Worm (Caenorhabditis elegans): ENCODE data around the gene F56C3.1.

The F56C3.1 gene

ce11 chrX:1389382-1389983, 2.4 kb downstream of the F56C3.1 start (continued):
- TF ChIP-seq nhr-237 (tag; optimal IDR thresholded peaks at IDR 0.05) (peak; percentile 83), isw-1 (GFP tag; IDR thresholded peaks at IDR 0.05) (peak; percentile 33), lin-39 (tag; optimal IDR thresholded peaks at IDR 0.05) (peak; percentile 94), pax-3 (tag; optimal IDR thresholded peaks at IDR 0.05) (peak; percentile 81), hlh-17 (GFP tag; optimal IDR thresholded peaks at IDR 0.05; ENCODE audit: borderline replicate concordance) (no peak), fos-1 (tag; optimal IDR thresholded peaks at IDR 0.05) (peak; percentile 91), zip-4 (GFP tag; optimal IDR thresholded peaks at IDR 0.05) (peak; percentile 79), ces-1 (GFP tag; optimal IDR thresholded peaks at IDR 0.05) (no peak), nhr-76 (tag; optimal IDR thresholded peaks at IDR 0.05) (no peak), fkh-10 (GFP tag; optimal IDR thresholded peaks at IDR 0.05) (peak; percentile 97), nhr-90 (tag; optimal IDR thresholded peaks at IDR 0.05; ENCODE audit: poor library complexity) (peak; percentile 94), nhr-71 (tag; optimal IDR thresholded peaks at IDR 0.05) (peak; percentile 91), efl-1 (optimal IDR thresholded peaks at IDR 0.05) (peak; percentile 68), efl-1 (GFP tag; optimal IDR thresholded peaks at IDR 0.05 in 1 of 2) (peak; percentile 1 to 92), vab-15 (tag; optimal IDR thresholded peaks at IDR 0.05) (peak; percentile 89), aly-2 (tag; optimal IDR thresholded peaks at IDR 0.05) (peak; percentile 74), nhr-19 (GFP tag; conservative IDR thresholded peaks at IDR 0.05) (peak; percentile 91), lin-35 (GFP tag; optimal IDR thresholded peaks at IDR 0.05) (peak; percentile 55 to 83), ceh-63 (GFP tag; optimal IDR thresholded peaks at IDR 0.05) (no peak), pqm-1 (tag; optimal IDR thresholded peaks at IDR 0.05) (no peak), pag-3 (tag; optimal IDR thresholded peaks at IDR 0.05; ENCODE audit: borderline replicate concordance, insufficient read depth) (no peak), elt-3 (tag; optimal IDR thresholded peaks at IDR 0.05) (peak in 4 of 6 experiments; percentile 46 to 94 (median 68)), irx-1 (tag; optimal IDR thresholded peaks at IDR 0.05) (peak; percentile 86), nhr-12 (tag; optimal IDR thresholded peaks at IDR 0.05) (no peak), sup-37 (GFP tag; optimal IDR thresholded peaks at IDR 0.05) (peak; percentile 65), fkh-4 (tag; optimal IDR thresholded peaks at IDR 0.05; ENCODE audit: borderline replicate concordance) (peak; percentile 84), nhr-28 (tag; optimal IDR thresholded peaks at IDR 0.05) (peak; percentile 18), C34B4.2 (tag; optimal IDR thresholded peaks at IDR 0.05) (no peak), fkh-8 (tag; optimal IDR thresholded peaks at IDR 0.05) (peak; percentile 93), egl-27 (tag; optimal IDR thresholded peaks at IDR 0.05) (peak in 1 of 2 experiments; percentile 49), lin-14 (GFP tag; optimal IDR thresholded peaks at IDR 0.05) (peak; percentile 82), ceh-88 (GFP tag; IDR thresholded peaks at IDR 0.05) (peak; percentile 87), egl-13 (tag; optimal IDR thresholded peaks at IDR 0.05) (peak; percentile 79), nhr-85 (tag) (peak; percentile 87), snpc-4 (tag; optimal IDR thresholded peaks at IDR 0.05) (peak; percentile 69), alr-1 (tag; optimal IDR thresholded peaks at IDR 0.05; ENCODE audit: borderline replicate concordance) (no peak), skn-1 (tag; optimal IDR thresholded peaks at IDR 0.05) (peak; percentile 98), unc-130 (tag; optimal IDR thresholded peaks at IDR 0.05) (no peak)

DNA sequence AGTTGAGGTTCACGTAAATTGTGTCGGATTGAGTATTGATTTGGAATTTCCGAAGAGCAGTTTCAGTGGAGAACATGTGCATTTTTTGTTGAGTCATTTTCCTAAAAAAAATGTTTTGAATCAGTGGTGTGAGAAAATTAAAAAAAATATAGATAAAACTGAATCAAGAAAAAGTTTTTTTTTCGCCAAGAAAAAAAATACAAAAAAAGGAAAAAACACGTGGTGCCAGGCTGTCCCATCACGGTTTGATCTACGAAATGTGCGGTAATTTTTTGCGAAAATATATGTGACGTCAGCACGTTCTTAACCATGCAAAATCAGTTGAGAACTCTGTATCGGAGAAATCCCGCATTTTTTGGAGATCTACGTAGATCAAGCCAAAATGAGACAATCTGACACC, 6.8 kb downstream of the F56C3.1 start, which contains the start of gene F56C3.9:
F56C3.9 (minus strand) TSS at position 101 of the 400 bp plus-strand sequence.
- TF ChIP-seq ztf-11 (tag; optimal IDR thresholded peaks at IDR 0.05) (no peak), aha-1 (tag; optimal IDR thresholded peaks at IDR 0.05) (no peak), ceh-90 (tag; optimal IDR thresholded peaks at IDR 0.05) (no peak), irx-1 (tag; optimal IDR thresholded peaks at IDR 0.05) (no peak), nhr-19 (GFP tag; conservative IDR thresholded peaks at IDR 0.05) (no peak), lin-15B (tag; optimal IDR thresholded peaks at IDR 0.05) (no peak), pag-3 (tag; optimal IDR thresholded peaks at IDR 0.05; ENCODE audit: borderline replicate concordance, insufficient read depth) (no peak), sox-4 (tag; optimal IDR thresholded peaks at IDR 0.05) (no peak), sup-37 (GFP tag; optimal IDR thresholded peaks at IDR 0.05) (no peak), rnt-1 (tag; optimal IDR thresholded peaks at IDR 0.05) (no peak)
